Fruit fly (Drosophila melanogaster) whole organism, prepupa: ENCODE data around the gene ClpP.

Experiments used
- CG10631 ChIP-seq: fragments of 200-800 bp; sonication (Bioruptor generic); optimal IDR thresholded peaks from 2 replicates; lab custom pipeline; 2016; ENCODE audit warnings: missing biosample characterization, missing genetic modification characterization
- CG10669 ChIP-seq: fragments of 200-800 bp; sonication (Bioruptor generic); optimal IDR thresholded peaks from 3 replicates; lab custom pipeline; 2018; ENCODE audit warnings: missing biosample characterization, mild to moderate bottlenecking, missing genetic modification characterization, moderate library complexity
- CG1621 ChIP-seq: fragments of 200-800 bp; sonication (Bioruptor generic); optimal IDR thresholded peaks from 3 replicates; lab custom pipeline; 2018; ENCODE audit warnings: missing biosample characterization, mild to moderate bottlenecking, missing genetic modification characterization
- CG3032 ChIP-seq: fragments of 200-800 bp; optimal IDR thresholded peaks from 2 replicates; lab custom pipeline; 2019; ENCODE audit warnings: missing biosample characterization, mild to moderate bottlenecking, missing genetic modification characterization, moderate library complexity
- CG32006 ChIP-seq: fragments of 200-800 bp; sonication (Bioruptor generic); optimal IDR thresholded peaks from 3 replicates; lab custom pipeline; 2017; ENCODE audit warnings: missing biosample characterization, mild to moderate bottlenecking, missing genetic modification characterization
- CG34406 ChIP-seq: fragments of 200-800 bp; sonication (Bioruptor generic); optimal IDR thresholded peaks from 3 replicates; lab custom pipeline; 2016; ENCODE audit warnings: missing biosample characterization, missing genetic modification characterization
- CG3919 ChIP-seq: fragments of 200-800 bp; sonication (Bioruptor generic); optimal IDR thresholded peaks from 3 replicates; lab custom pipeline; 2016; ENCODE audit warnings: missing biosample characterization, missing genetic modification characterization
- CG6808 ChIP-seq: fragments of 200-800 bp; sonication (Bioruptor generic); optimal IDR thresholded peaks from 3 replicates; lab custom pipeline; 2017; ENCODE audit warnings: missing biosample characterization, missing genetic modification characterization, mild to moderate bottlenecking, moderate library complexity, missing genetic modification reagents
- CG6854 ChIP-seq: fragments of 200-800 bp; sonication (Bioruptor generic); optimal IDR thresholded peaks from 2 replicates; lab custom pipeline; 2017; ENCODE audit warnings: missing biosample characterization, mild to moderate bottlenecking, missing genetic modification characterization
- CG8632 ChIP-seq: fragments of 200-800 bp; sonication (Bioruptor generic); optimal IDR thresholded peaks from 3 replicates; lab custom pipeline; 2016; ENCODE audit warnings: missing biosample characterization, missing genetic modification characterization
- CG9139 ChIP-seq: fragments of 200-800 bp; sonication (Bioruptor generic); optimal IDR thresholded peaks from 3 replicates; lab custom pipeline; 2017; ENCODE audit warnings: missing biosample characterization, mild to moderate bottlenecking, missing genetic modification characterization
- Eip78C ChIP-seq: fragments of 200-800 bp; sonication (Bioruptor generic); peaks from one replicate; lab custom pipeline; 2016; ENCODE audit warnings: missing biosample characterization, missing genetic modification characterization
- Eip93F ChIP-seq: fragments of 200-800 bp; sonication (Bioruptor generic); optimal IDR thresholded peaks from 2 replicates; lab custom pipeline; 2016; ENCODE audit warnings: missing biosample characterization, mild to moderate bottlenecking, missing genetic modification characterization
- Gug ChIP-seq: fragments of 200-800 bp; sonication (Bioruptor generic); IDR thresholded peaks from 2 replicates; pipeline ENCODE4 v1.3.6; 2022; ENCODE audit warnings: missing biosample characterization, missing genetic modification characterization
- Lpt ChIP-seq: fragments of 200-800 bp; sonication (Bioruptor generic); optimal IDR thresholded peaks from 3 replicates; lab custom pipeline; 2016; ENCODE audit warnings: missing biosample characterization, missing genetic modification characterization
- Smox ChIP-seq: fragments of 200-800 bp; sonication (Bioruptor generic); optimal IDR thresholded peaks from 3 replicates; lab custom pipeline; 2016; ENCODE audit warnings: missing biosample characterization, missing genetic modification characterization
- Sox102F ChIP-seq: fragments of 200-800 bp; sonication (Bioruptor generic); optimal IDR thresholded peaks from 2 replicates; lab custom pipeline; 2016; ENCODE audit warnings: missing biosample characterization, mild to moderate bottlenecking, missing genetic modification characterization
- Sox15 ChIP-seq: fragments of 200-800 bp; sonication (Bioruptor generic); optimal IDR thresholded peaks from 3 replicates; lab custom pipeline; 2016; ENCODE audit warnings: missing biosample characterization, missing genetic modification characterization
- achi ChIP-seq: fragments of 200-800 bp; sonication (Bioruptor generic); optimal IDR thresholded peaks from 3 replicates; lab custom pipeline; 2016; ENCODE audit warnings: missing biosample characterization, missing genetic modification characterization
- acj6 ChIP-seq: fragments of 200-800 bp; sonication (Bioruptor generic); optimal IDR thresholded peaks from 3 replicates; lab custom pipeline; 2016; ENCODE audit warnings: missing biosample characterization, missing genetic modification characterization
- dac ChIP-seq: fragments of 200-800 bp; sonication (Bioruptor generic); optimal IDR thresholded peaks from 2 replicates; lab custom pipeline; 2017; ENCODE audit warnings: missing biosample characterization, mild to moderate bottlenecking, missing genetic modification characterization
- eg ChIP-seq: fragments of 200-800 bp; sonication (Bioruptor generic); IDR thresholded peaks from 3 replicates; pipeline ENCODE4 v1.3.6; 2022; ENCODE audit warnings: missing biosample characterization, missing genetic modification characterization
- esn ChIP-seq: fragments of 200-800 bp; sonication (Bioruptor generic); optimal IDR thresholded peaks from 2 replicates; lab custom pipeline; 2016; ENCODE audit warnings: missing biosample characterization, mild to moderate bottlenecking, missing genetic modification characterization, moderate library complexity
- fkh ChIP-seq: fragments of 200-800 bp; sonication (Bioruptor generic); optimal IDR thresholded peaks from 3 replicates; lab custom pipeline; 2017; ENCODE audit warnings: missing biosample characterization, mild to moderate bottlenecking, missing genetic modification characterization, moderate library complexity
- spab ChIP-seq: fragments of 200-800 bp; sonication (Bioruptor generic); optimal IDR thresholded peaks from 2 replicates; lab custom pipeline; 2017; ENCODE audit warnings: missing biosample characterization, mild to moderate bottlenecking, missing genetic modification characterization, missing genetic modification reagents
- ss ChIP-seq, 2 experiments: fragments of 200-800 bp; sonication (Bioruptor generic); optimal IDR thresholded peaks; 2 replicates in 1 of 2; 3 replicates in 1 of 2; lab custom pipeline; 2017 to 2018; ENCODE audit warnings: mild to moderate bottlenecking in 2 of 2, missing biosample characterization in 2 of 2, missing genetic modification characterization in 2 of 2, moderate library complexity in 1 of 2
- topi ChIP-seq: fragments of 200-800 bp; sonication (Bioruptor generic); optimal IDR thresholded peaks from 3 replicates; lab custom pipeline; 2016; ENCODE audit warnings: missing biosample characterization, missing genetic modification characterization
- vri ChIP-seq: fragments of 200-800 bp; sonication (Bioruptor generic); optimal IDR thresholded peaks from 3 replicates; lab custom pipeline; 2016; ENCODE audit warnings: missing biosample characterization, mild to moderate bottlenecking, missing genetic modification characterization

Gene ClpP

dm6 chr2L:10396488-10396824 is 39.9 kb downstream of the ClpP start, which contains the start of gene Cnot4:
Gene Cnot4 (plus strand): TSS chr2L:10396716.
- TF ChIP-seq ss (GFP tag; optimal IDR thresholded peaks at IDR 0.05; lab: Kevin White, UChicago) (no peak), Sox102F (GFP tag; lab: Kevin White, UChicago) (no peak), eg (GFP tag; lab: Robert Waterston, UW) (no peak), CG9139 (GFP tag; lab: Kevin White, UChicago) (no peak), CG34406 (GFP tag; lab: Kevin White, UChicago) (no peak), Eip93F (no peak), Lpt (GFP tag; lab: Kevin White, UChicago) (no peak), CG6854 (no peak), acj6 (no peak), Sox15 (GFP tag; lab: Kevin White, UChicago) (no peak), fkh (GFP tag; lab: Kevin White, UChicago) (no peak), CG3032 (no peak), spab (GFP tag; lab: Kevin White, UChicago) (no peak), CG8632 (GFP tag; lab: Kevin White, UChicago) (no peak), CG10631 (GFP tag; lab: Kevin White, UChicago) (no peak), CG3919 (GFP tag; lab: Kevin White, UChicago) (no peak), Gug (GFP tag; lab: Robert Waterston, UW) (no peak)
- TF ChIP-seq, all 60 proteins: peak for 0

dm6 chr2L:10396877-10397587 is 40.4 kb downstream of the ClpP start:
- TF ChIP-seq Smox (GFP tag; lab: Kevin White, UChicago) (no peak), vri (peak; percentile 50), Eip78C (GFP tag; lab: Kevin White, UChicago) (peak; percentile 46), dac (GFP tag; lab: Kevin White, UChicago) (no peak), Sox102F (GFP tag; lab: Kevin White, UChicago) (no peak), achi (GFP tag; lab: Kevin White, UChicago) (no peak), fkh (GFP tag; lab: Kevin White, UChicago) (peak; percentile 83), ss (GFP tag; optimal IDR thresholded peaks at IDR 0.05; lab: Kevin White, UChicago) (peak in 1 of 2 experiments; percentile 72), esn (peak; percentile 14), topi (GFP tag; lab: Kevin White, UChicago) (peak; percentile 28)

dm6 chr2L:10403803-10404315 is 47.3 kb downstream of the ClpP start:
- TF ChIP-seq CG6808 (GFP tag; lab: Kevin White, UChicago) (no peak), fkh (GFP tag; lab: Kevin White, UChicago) (peak; percentile 9), vri (no peak), Eip78C (GFP tag; lab: Kevin White, UChicago) (peak; percentile 50), CG32006 (GFP tag; lab: Kevin White, UChicago) (no peak), CG10669 (GFP tag; lab: Kevin White, UChicago) (peak; percentile 78), Eip93F (no peak), topi (GFP tag; lab: Kevin White, UChicago) (no peak)

- TF ChIP-seq CG1621 (tag; lab: Kevin White, UChicago) (no peak), fkh (GFP tag; lab: Kevin White, UChicago) (peak; percentile 33), Eip78C (GFP tag; lab: Kevin White, UChicago) (peak; percentile 23)
Measured at dm6 chr2L:10405008-10405654, 48.5 kb downstream of the ClpP start, which contains the start of the genes CG17768, LSm-4 and Ir31a. Gene CG17768 (minus strand): TSS chr2L:10405203. Gene LSm-4 (minus strand): TSS chr2L:10405203. Gene Ir31a (plus strand): TSS chr2L:10405565.
